Worm (Caenorhabditis elegans) whole organism, midembryonic: ENCODE data around the gene epg-4.
A peak's percentile ranks its signal among the peaks of the same experiment; 100 is the strongest.

Source experiments
- T22C8.4 ChIP-seq: fragments of 200-800 bp; sonication (Bioruptor generic); IDR thresholded peaks from 2 replicates; pipeline ENCODE4 v1.3.6; 2022; ENCODE audit warnings: missing genetic modification characterization, missing compliant biosample characterization
- flt-1 ChIP-seq: fragments of 200-800 bp; sonication (Bioruptor generic); IDR thresholded peaks from 2 replicates; pipeline ENCODE4 v1.3.6; 2022; ENCODE audit warnings: missing genetic modification characterization, missing compliant biosample characterization
- klf-2 ChIP-seq: fragments of 200-800 bp; sonication (Bioruptor generic); conservative IDR thresholded peaks from 2 replicates; pipeline ENCODE4 v1.3.6; 2022; ENCODE audit warnings: missing genetic modification reagents, missing genetic modification characterization, missing compliant biosample characterization
- med-1 ChIP-seq: sonication (generic microtip); optimal IDR thresholded peaks from 2 replicates; lab custom pipeline; 2017; ENCODE audit warnings: missing genetic modification characterization, mild to moderate bottlenecking, missing compliant biosample characterization, antibody characterized with exemption, missing genetic modification reagents; ENCODE audit not compliant: insufficient read depth
- tab-1 ChIP-seq: fragments of 200-800 bp; sonication (Bioruptor generic); IDR thresholded peaks from 2 replicates; pipeline ENCODE4 v1.3.6; 2022; ENCODE audit warnings: missing genetic modification characterization, missing compliant biosample characterization
- ztf-29 ChIP-seq: fragments of 200-800 bp; sonication (Bioruptor generic); IDR thresholded peaks from 2 replicates; pipeline ENCODE4 v1.3.6; 2022; ENCODE audit warnings: missing genetic modification reagents, missing genetic modification characterization, missing compliant biosample characterization

ce11 chrIII:7189581-7190128 lies 7.7 kb downstream of the epg-4 start, which contains the start of gene rps-21:
- TF ChIP-seq ztf-29 (GFP tag; lab: Robert Waterston, UW) (no peak), flt-1 (0 out of 2 replicates have a peak, but pooled peaks have one; percentile 4), tab-1 (GFP tag; lab: Robert Waterston, UW) (no peak), T22C8.4 (GFP tag; lab: Robert Waterston, UW) (no peak), klf-2 (GFP tag; lab: Robert Waterston, UW) (no peak), med-1 (GFP tag; lab: Kevin White, UChicago) (no peak)
